Worm (Caenorhabditis elegans): ENCODE measurements around the gene T01B7.5.

The T01B7.5 gene

ce11 chrII:8769375-8769774, 52.7 kb downstream of the T01B7.5 start:
- no peak for TF ChIP-seq him-1 (tag; optimal IDR thresholded peaks at IDR 0.05)

DNA sequence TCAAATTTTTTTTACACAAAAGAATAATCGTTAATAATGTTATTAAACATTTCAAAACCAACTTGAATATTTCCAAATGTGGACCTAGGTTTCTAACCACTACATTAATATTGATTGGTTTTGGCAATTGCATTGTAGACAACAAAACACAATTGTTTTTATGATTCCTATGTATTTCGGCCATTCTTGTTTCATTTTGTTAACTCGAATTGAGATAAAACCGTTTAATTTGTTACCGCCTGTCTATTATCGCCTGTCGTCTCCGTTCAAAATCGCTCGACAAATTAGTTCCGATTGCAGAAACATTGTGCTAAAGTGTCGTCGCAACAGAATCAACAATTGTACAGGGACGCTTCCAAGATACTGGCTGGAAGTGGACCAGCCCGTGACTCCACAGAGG, 54.0 kb downstream of the T01B7.5 start, which contains the start of gene let-19:
Gene let-19, plus strand, starts transcription at position 301 of the 400 bp plus-strand sequence.
- TF ChIP-seq him-1 (tag; optimal IDR thresholded peaks at IDR 0.05) (no peak), W03F9.2 (tag; optimal IDR thresholded peaks at IDR 0.05) (no peak), dao-5 (tag; optimal IDR thresholded peaks at IDR 0.05) (no peak)

Measured in whole organism, L4/young adult.